Worm (Caenorhabditis elegans) whole organism, L4 larva: Measurements from ENCODE around the gene txdc-9.

Experiments
- D1046.2 ChIP-seq: fragments of 200-800 bp; sonication (Bioruptor generic); IDR thresholded peaks from 2 replicates; pipeline ENCODE4 v1.3.6; 2022; ENCODE audit warnings: missing genetic modification characterization, missing compliant biosample characterization
- F26F4.8 ChIP-seq: fragments of 200-800 bp; sonication (Bioruptor generic); conservative IDR thresholded peaks from 2 replicates; pipeline ENCODE4 v1.3.6; 2022; ENCODE audit warnings: missing genetic modification characterization, missing compliant biosample characterization
- F37D6.2 ChIP-seq: sonication (generic microtip); optimal IDR thresholded peaks from 2 replicates; lab custom pipeline; 2016; ENCODE audit warnings: mild to moderate bottlenecking, missing genetic modification characterization, missing compliant biosample characterization
- F49E8.2 ChIP-seq: sonication (generic microtip); optimal IDR thresholded peaks from 2 replicates; lab custom pipeline; 2016; ENCODE audit warnings: missing compliant biosample characterization, mild to moderate bottlenecking, missing genetic modification characterization, borderline replicate concordance
- R02D3.7 ChIP-seq: fragments of 150-350 bp; sonication (generic microtip); optimal IDR thresholded peaks from 3 replicates; lab custom pipeline; 2014; ENCODE audit warnings: missing biosample characterization, missing genetic modification characterization
- T26A8.4 ChIP-seq: fragments of 200-800 bp; sonication (Bioruptor generic); IDR thresholded peaks from 2 replicates; pipeline ENCODE4 v1.3.6; 2022; ENCODE audit warnings: missing genetic modification characterization, missing compliant biosample characterization
- Y105C5A.15 ChIP-seq: fragments of 200-800 bp; sonication (Bioruptor generic); IDR thresholded peaks from 2 replicates; pipeline ENCODE4 v1.3.6; 2022; ENCODE audit warnings: missing genetic modification characterization, missing compliant biosample characterization
- Y5F2A.4 ChIP-seq: fragments of 200-800 bp; sonication (Bioruptor generic); optimal IDR thresholded peaks from 2 replicates; lab custom pipeline; 2018; ENCODE audit warnings: mild to moderate bottlenecking, missing genetic modification characterization, missing compliant biosample characterization
- Y75B8A.6 ChIP-seq: fragments of 200-800 bp; sonication (Bioruptor generic); IDR thresholded peaks from 2 replicates; pipeline ENCODE4 v1.3.6; 2022; ENCODE audit warnings: missing genetic modification reagents, missing genetic modification characterization, missing compliant biosample characterization
- ZK337.2 ChIP-seq: fragments of 200-800 bp; sonication (Bioruptor generic); IDR thresholded peaks from 2 replicates; pipeline ENCODE4 v1.3.6; 2022; ENCODE audit warnings: missing genetic modification reagents, missing genetic modification characterization, missing compliant biosample characterization
- aha-1 ChIP-seq: fragments of 150-350 bp; peaks from one replicate; lab custom pipeline; 2014; ENCODE audit warnings: missing biosample characterization, missing genetic modification characterization
- ama-1 ChIP-seq: fragments of 150-350 bp; optimal IDR thresholded peaks from 2 replicates; lab custom pipeline; 2014; ENCODE audit warnings: inconsistent platforms, mixed read lengths
- ceh-20 ChIP-seq: fragments of 200-800 bp; sonication (Bioruptor generic); IDR thresholded peaks from 2 replicates; pipeline ENCODE4 v1.3.6; 2022; ENCODE audit warnings: missing genetic modification reagents, missing genetic modification characterization, missing compliant biosample characterization
- ceh-28 ChIP-seq: fragments of 150-350 bp; optimal IDR thresholded peaks from 2 replicates; lab custom pipeline; 2014; ENCODE audit warnings: missing biosample characterization, missing genetic modification reagents, missing genetic modification characterization
- ceh-32 ChIP-seq: sonication (generic microtip); optimal IDR thresholded peaks from 2 replicates; lab custom pipeline; 2016; ENCODE audit warnings: mild to moderate bottlenecking, missing genetic modification characterization, missing compliant biosample characterization; ENCODE audit not compliant: poor library complexity
- ceh-62 ChIP-seq: sonication (generic microtip); optimal IDR thresholded peaks from 2 replicates; lab custom pipeline; 2017; ENCODE audit warnings: missing biosample characterization, missing genetic modification characterization
- dmd-9 ChIP-seq: fragments of 200-800 bp; sonication (Bioruptor generic); IDR thresholded peaks from 2 replicates; pipeline ENCODE4 v1.3.6; 2022; ENCODE audit warnings: missing genetic modification reagents, missing genetic modification characterization, missing compliant biosample characterization
- dpl-1 ChIP-seq: fragments of 150-350 bp; optimal IDR thresholded peaks from 2 replicates; lab custom pipeline; 2014; ENCODE audit warnings: missing biosample characterization, missing genetic modification reagents, missing genetic modification characterization
- duxl-1 ChIP-seq: sonication (generic microtip); optimal IDR thresholded peaks from 2 replicates; lab custom pipeline; 2016; ENCODE audit warnings: mild to moderate bottlenecking, missing genetic modification characterization, moderate library complexity, missing compliant biosample characterization; ENCODE audit not compliant: poor library complexity
- egl-27 ChIP-seq: sonication (generic microtip); optimal IDR thresholded peaks from 3 replicates; lab custom pipeline; 2017; ENCODE audit warnings: missing biosample characterization, missing genetic modification reagents, missing genetic modification characterization
- fkh-10 ChIP-seq: fragments of 150-350 bp; optimal IDR thresholded peaks from 2 replicates; lab custom pipeline; 2014; ENCODE audit warnings: missing biosample characterization, missing genetic modification reagents, missing genetic modification characterization
- hlh-11 ChIP-seq: fragments of 200-800 bp; sonication (Bioruptor generic); optimal IDR thresholded peaks from 2 replicates; lab custom pipeline; 2018; ENCODE audit warnings: mild to moderate bottlenecking, missing genetic modification characterization, missing compliant biosample characterization
- jun-1 ChIP-seq: fragments of 150-350 bp; optimal IDR thresholded peaks from 2 replicates; lab custom pipeline; 2014; ENCODE audit warnings: missing biosample characterization, missing genetic modification reagents, missing genetic modification characterization
- lin-13 ChIP-seq: fragments of 150-350 bp; optimal IDR thresholded peaks from 2 replicates; lab custom pipeline; 2014; ENCODE audit warnings: missing biosample characterization, missing genetic modification reagents, missing genetic modification characterization
- lin-15B ChIP-seq: fragments of 150-350 bp; sonication (generic microtip); optimal IDR thresholded peaks from 3 replicates; lab custom pipeline; 2014; ENCODE audit warnings: missing biosample characterization, missing genetic modification characterization
- lin-29 ChIP-seq: fragments of 200-800 bp; sonication (Bioruptor generic); IDR thresholded peaks from 2 replicates; pipeline ENCODE4 v1.3.6; 2022; ENCODE audit warnings: missing genetic modification reagents, missing genetic modification characterization, missing compliant biosample characterization
- lin-38 ChIP-seq: fragments of 200-800 bp; sonication (Bioruptor generic); IDR thresholded peaks from 2 replicates; pipeline ENCODE4 v1.3.6; 2022; ENCODE audit warnings: missing genetic modification reagents, missing genetic modification characterization, missing compliant biosample characterization
- lir-3 ChIP-seq: sonication (generic microtip); optimal IDR thresholded peaks from 2 replicates; lab custom pipeline; 2016; ENCODE audit warnings: mild to moderate bottlenecking, missing genetic modification characterization, missing compliant biosample characterization
- madf-5 ChIP-seq, 2 experiments: fragments of 200-800 bp; sonication (Bioruptor generic); IDR thresholded peaks; 2 replicates each; pipeline ENCODE4 v1.3.6; 2022; ENCODE audit warnings: missing compliant biosample characterization in 2 of 2, missing genetic modification characterization in 2 of 2
- madf-9 ChIP-seq: fragments of 200-800 bp; sonication (Bioruptor generic); conservative IDR thresholded peaks from 2 replicates; pipeline ENCODE4 v1.3.6; 2022; ENCODE audit warnings: missing genetic modification reagents, missing genetic modification characterization, missing compliant biosample characterization
- mes-2 ChIP-seq: sonication (generic microtip); optimal IDR thresholded peaks from 2 replicates; lab custom pipeline; 2016; ENCODE audit warnings: missing genotype, mild to moderate bottlenecking, missing genetic modification characterization, missing compliant biosample characterization; ENCODE audit not compliant: poor library complexity, severe bottlenecking
- mxl-2 ChIP-seq: fragments of 200-800 bp; sonication (Bioruptor generic); conservative IDR thresholded peaks from 2 replicates; pipeline ENCODE4 v1.3.6; 2022; ENCODE audit warnings: missing genetic modification reagents, missing genetic modification characterization, missing compliant biosample characterization
- nhr-10 ChIP-seq: fragments of 150-350 bp; optimal IDR thresholded peaks from 2 replicates; lab custom pipeline; 2014; ENCODE audit warnings: missing biosample characterization, missing genetic modification characterization
- nhr-102 ChIP-seq: sonication (generic microtip); optimal IDR thresholded peaks from 2 replicates; lab custom pipeline; 2016; ENCODE audit warnings: mild to moderate bottlenecking, missing genetic modification characterization, moderate library complexity, missing compliant biosample characterization
- nhr-111 ChIP-seq: fragments of 200-800 bp; sonication (Bioruptor generic); optimal IDR thresholded peaks from 2 replicates; lab custom pipeline; 2018; ENCODE audit warnings: mild to moderate bottlenecking, missing genetic modification characterization, missing compliant biosample characterization
- nhr-25 ChIP-seq: sonication (generic microtip); optimal IDR thresholded peaks from 2 replicates; lab custom pipeline; 2017; ENCODE audit warnings: missing genetic modification characterization, mild to moderate bottlenecking, missing compliant biosample characterization, antibody characterized with exemption, moderate library complexity, borderline replicate concordance; ENCODE audit not compliant: insufficient read depth
- nhr-28 ChIP-seq: fragments of 150-350 bp; optimal IDR thresholded peaks from 2 replicates; lab custom pipeline; 2014; ENCODE audit warnings: missing biosample characterization, missing genetic modification characterization
- nhr-6 ChIP-seq: fragments of 150-350 bp; optimal IDR thresholded peaks from 2 replicates; lab custom pipeline; 2014; ENCODE audit warnings: missing biosample characterization, missing genetic modification characterization
- php-3 ChIP-seq: fragments of 200-800 bp; sonication (Bioruptor generic); IDR thresholded peaks from 2 replicates; pipeline ENCODE4 v1.3.6; 2022; ENCODE audit warnings: missing genetic modification reagents, missing genetic modification characterization, missing compliant biosample characterization
- pqm-1 ChIP-seq: sonication (generic microtip); optimal IDR thresholded peaks from 2 replicates; lab custom pipeline; 2017; ENCODE audit warnings: missing biosample characterization, missing genetic modification characterization
- spr-1 ChIP-seq: sonication (generic microtip); optimal IDR thresholded peaks from 2 replicates; lab custom pipeline; 2016; ENCODE audit warnings: mild to moderate bottlenecking, missing genetic modification characterization, missing compliant biosample characterization
- tag-97 ChIP-seq: fragments of 200-800 bp; sonication (Bioruptor generic); IDR thresholded peaks from 2 replicates; pipeline ENCODE4 v1.3.6; 2022; ENCODE audit warnings: missing genetic modification characterization, missing compliant biosample characterization
- unc-62 ChIP-seq, 3 experiments: fragments of 150-350 bp in 1 of 3; sonication (generic microtip); optimal IDR thresholded peaks in 2 of 3; peaks in 1 of 3; 1 replicate in 1 of 3; 2 replicates in 2 of 3; lab custom pipeline; 2014 to 2017; ENCODE audit warnings: missing biosample characterization in 3 of 3, missing genetic modification characterization in 3 of 3, missing genetic modification reagents in 3 of 3, missing genotype in 1 of 3
- zfp-3 ChIP-seq: fragments of 200-800 bp; sonication (Bioruptor generic); conservative IDR thresholded peaks from 2 replicates; pipeline ENCODE4 v1.3.6; 2022; ENCODE audit warnings: missing genetic modification reagents, missing genetic modification characterization, missing compliant biosample characterization
- zip-2 ChIP-seq: fragments of 150-350 bp; optimal IDR thresholded peaks from 2 replicates; lab custom pipeline; 2014; ENCODE audit warnings: missing biosample characterization, missing genetic modification characterization
- ztf-11 ChIP-seq: fragments of 150-350 bp; optimal IDR thresholded peaks from 2 replicates; lab custom pipeline; 2014; ENCODE audit warnings: missing biosample characterization, missing genetic modification characterization
- ztf-7 ChIP-seq: fragments of 150-350 bp; optimal IDR thresholded peaks from 2 replicates; lab custom pipeline; 2014; ENCODE audit warnings: missing biosample characterization, missing genetic modification characterization

txdc-9 gene

ce11 chrIII:6420995-6421404 lies 11.0 kb upstream of the txdc-9 start (continued):
- peak; percentile 10 for TF ChIP-seq lin-13
- no peak for TF ChIP-seq lin-29 (GFP tag; lab: Robert Waterston, UW)
- TF ChIP-seq Y5F2A.4 (GFP tag; lab: Kevin White, UChicago): no peak
- TF ChIP-seq ceh-62 (tag; lab: Kevin White, UChicago): no peak
- TF ChIP-seq spr-1 (tag; lab: Kevin White, UChicago): peak; percentile 72
- TF ChIP-seq nhr-25: peak; percentile 73
- no peak for TF ChIP-seq D1046.2 (GFP tag; lab: Robert Waterston, UW)
- TF ChIP-seq tag-97 (GFP tag; lab: Robert Waterston, UW): no peak
- no peak for TF ChIP-seq ama-1 (lab: Kevin White, UChicago)
- TF ChIP-seq ztf-7: no peak
- TF ChIP-seq unc-62 (GFP tag; optimal IDR thresholded peaks at IDR 0.05 in 1 of 2; lab: Kevin White, UChicago): peak in 1 of 2 experiments; percentile 99
- no peak for TF ChIP-seq unc-62 (tag; optimal IDR thresholded peaks at IDR 0.05; lab: Kevin White, UChicago)
- TF ChIP-seq Y105C5A.15 (GFP tag; lab: Robert Waterston, UW): 0 out of 2 replicates have a peak, but pooled peaks have one; percentile 25
- peak; percentile 93 for TF ChIP-seq T26A8.4 (GFP tag; lab: Robert Waterston, UW)
- no peak for TF ChIP-seq fkh-10 (GFP tag; lab: Kevin White, UChicago)
- TF ChIP-seq nhr-111 (GFP tag; lab: Kevin White, UChicago): no peak
- peak; percentile 93 for TF ChIP-seq php-3 (GFP tag; lab: Robert Waterston, UW)
- TF ChIP-seq lin-38 (GFP tag; lab: Robert Waterston, UW): peak; percentile 68
- TF ChIP-seq zip-2: no peak

- peak; percentile 45 for TF ChIP-seq nhr-10 (tag; lab: Kevin White, UChicago)
- no peak for TF ChIP-seq nhr-102
- TF ChIP-seq aha-1 (tag; lab: Kevin White, UChicago): peak; percentile 63
- no peak for TF ChIP-seq T26A8.4 (GFP tag; lab: Robert Waterston, UW)
Measured at ce11 chrIII:6421473-6421872, 10.5 kb upstream of the txdc-9 start.

- no peak for TF ChIP-seq zfp-3
- no peak for TF ChIP-seq R02D3.7 (tag; lab: Kevin White, UChicago)
- no peak for TF ChIP-seq F26F4.8 (GFP tag; lab: Robert Waterston, UW)
- TF ChIP-seq ZK337.2 (GFP tag; lab: Robert Waterston, UW): no peak
- TF ChIP-seq spr-1 (tag; lab: Kevin White, UChicago): no peak
- TF ChIP-seq mes-2: peak; percentile 4
- no peak for TF ChIP-seq dmd-9 (GFP tag; lab: Robert Waterston, UW)
- no peak for TF ChIP-seq egl-27 (tag; lab: Kevin White, UChicago)
- no peak for TF ChIP-seq madf-9 (GFP tag; lab: Robert Waterston, UW)
- TF ChIP-seq F37D6.2: no peak
- TF ChIP-seq lir-3 (tag; lab: Kevin White, UChicago): no peak
- TF ChIP-seq hlh-11 (tag; lab: Kevin White, UChicago): peak; percentile 82
- no peak for TF ChIP-seq tag-97 (GFP tag; lab: Robert Waterston, UW)
- TF ChIP-seq dpl-1 (GFP tag; lab: Kevin White, UChicago): no peak
- TF ChIP-seq Y75B8A.6 (GFP tag; lab: Robert Waterston, UW): peak; percentile 32; the same call in 1 of the 2 replicates
- TF ChIP-seq ceh-20 (GFP tag; lab: Robert Waterston, UW): peak; percentile 31; the same call in 1 of the 2 replicates
- TF ChIP-seq T26A8.4 (GFP tag; lab: Robert Waterston, UW): peak; percentile 42
- no peak for TF ChIP-seq madf-5 (GFP tag; IDR thresholded peaks at IDR 0.05; lab: Robert Waterston, UW)
- TF ChIP-seq nhr-10 (tag; lab: Kevin White, UChicago): no peak
- peak; percentile 95 for TF ChIP-seq nhr-28 (tag; lab: Kevin White, UChicago)
- TF ChIP-seq ztf-11 (tag; lab: Kevin White, UChicago): no peak
- TF ChIP-seq jun-1: no peak
- no peak for TF ChIP-seq mxl-2 (GFP tag; lab: Robert Waterston, UW)
- TF ChIP-seq ceh-28: no peak
- no peak for TF ChIP-seq Y5F2A.4 (GFP tag; lab: Kevin White, UChicago)
- no peak for TF ChIP-seq F49E8.2 (tag; lab: Kevin White, UChicago)
- TF ChIP-seq nhr-6 (tag; lab: Kevin White, UChicago): no peak
- TF ChIP-seq lin-15B (tag; lab: Kevin White, UChicago): no peak
- no peak for TF ChIP-seq ceh-32 (tag; lab: Kevin White, UChicago)
- peak; percentile 98 for TF ChIP-seq pqm-1 (tag; lab: Kevin White, UChicago)
- TF ChIP-seq duxl-1 (tag; lab: Kevin White, UChicago): no peak
Measured at ce11 chrIII:6421973-6422511, 9.9 kb upstream of the txdc-9 start.
